Worm (Caenorhabditis elegans) whole organism, L2 larva: ENCODE results near the gene F02D8.9.

Experiments
- C34F6.9 ChIP-seq: fragments of 150-350 bp; optimal IDR thresholded peaks from 2 replicates; lab custom pipeline; 2014; ENCODE audit warnings: missing biosample characterization, missing genetic modification characterization
- F13H6.1 ChIP-seq: sonication (generic microtip); optimal IDR thresholded peaks from 2 replicates; lab custom pipeline; 2016; ENCODE audit warnings: missing genetic modification characterization, missing compliant biosample characterization
- R02D3.7 ChIP-seq: fragments of 150-350 bp; optimal IDR thresholded peaks from 2 replicates; lab custom pipeline; 2014; ENCODE audit warnings: missing biosample characterization, missing genetic modification characterization
- Y55F3AM.14 ChIP-seq: fragments of 200-800 bp; sonication (Bioruptor generic); optimal IDR thresholded peaks from 2 replicates; lab custom pipeline; 2018; ENCODE audit warnings: mild to moderate bottlenecking, missing genetic modification characterization, missing compliant biosample characterization
- ZK546.5 ChIP-seq: sonication (generic microtip); optimal IDR thresholded peaks from 2 replicates; lab custom pipeline; 2017; ENCODE audit warnings: missing biosample characterization, missing genetic modification characterization
- alr-1 ChIP-seq: fragments of 150-350 bp; optimal IDR thresholded peaks from 2 replicates; lab custom pipeline; 2014; ENCODE audit warnings: missing biosample characterization, missing genetic modification characterization
- ama-1 ChIP-seq: fragments of 150-350 bp; optimal IDR thresholded peaks from 2 replicates; lab custom pipeline; 2018; ENCODE audit warnings: inconsistent platforms
- blmp-1 ChIP-seq: sonication (generic microtip); optimal IDR thresholded peaks from 2 replicates; lab custom pipeline; 2017; ENCODE audit warnings: missing genetic modification characterization, mild to moderate bottlenecking, missing compliant biosample characterization, antibody characterized with exemption, moderate library complexity; ENCODE audit not compliant: insufficient read depth
- ceh-16 ChIP-seq: fragments of 150-350 bp; optimal IDR thresholded peaks from 2 replicates; lab custom pipeline; 2014; ENCODE audit warnings: missing biosample characterization, missing genetic modification characterization
- ceh-82 ChIP-seq: fragments of 150-350 bp; optimal IDR thresholded peaks from 2 replicates; lab custom pipeline; 2014; ENCODE audit warnings: missing biosample characterization, missing genetic modification characterization
- dmd-4 ChIP-seq: sonication (generic microtip); optimal IDR thresholded peaks from 2 replicates; lab custom pipeline; 2017; ENCODE audit warnings: missing biosample characterization, missing genetic modification characterization
- egl-27 ChIP-seq: sonication (generic microtip); optimal IDR thresholded peaks from 3 replicates; lab custom pipeline; 2017; ENCODE audit warnings: missing biosample characterization, missing genetic modification reagents, missing genetic modification characterization
- fos-1 ChIP-seq: fragments of 150-350 bp; optimal IDR thresholded peaks from 2 replicates; lab custom pipeline; 2014; ENCODE audit warnings: missing biosample characterization, missing genetic modification characterization
- gmeb-1 ChIP-seq: fragments of 150-350 bp; optimal IDR thresholded peaks from 2 replicates; lab custom pipeline; 2014; ENCODE audit warnings: missing biosample characterization, missing genetic modification characterization
- lin-11 ChIP-seq: fragments of 150-350 bp; sonication (generic microtip); optimal IDR thresholded peaks from 2 replicates; lab custom pipeline; 2014; ENCODE audit warnings: missing biosample characterization, missing genetic modification characterization, inconsistent platforms, mixed read lengths
- lin-13 ChIP-seq: fragments of 150-350 bp; optimal IDR thresholded peaks from 2 replicates; lab custom pipeline; 2014; ENCODE audit warnings: missing biosample characterization, missing genetic modification reagents, missing genetic modification characterization
- lin-39 ChIP-seq: fragments of 150-350 bp; optimal IDR thresholded peaks from 2 replicates; lab custom pipeline; 2014; ENCODE audit warnings: missing biosample characterization, missing genetic modification reagents, missing genetic modification characterization
- lsy-2 ChIP-seq, 2 experiments: fragments of 150-350 bp in 1 of 2; sonication (generic microtip) in 1 of 2; optimal IDR thresholded peaks; 2 replicates each; lab custom pipeline; 2014 to 2017; ENCODE audit warnings: missing biosample characterization in 2 of 2, missing genetic modification characterization in 2 of 2
- mab-5 ChIP-seq: fragments of 150-350 bp; optimal IDR thresholded peaks from 2 replicates; lab custom pipeline; 2014; ENCODE audit warnings: missing biosample characterization, missing genetic modification characterization
- mdl-1 ChIP-seq, 2 experiments: fragments of 150-350 bp in 1 of 2; sonication (generic microtip) in 1 of 2; optimal IDR thresholded peaks; 2 replicates each; lab custom pipeline; 2017; ENCODE audit warnings: missing biosample characterization in 2 of 2, missing genetic modification characterization in 2 of 2
- nhr-10 ChIP-seq: sonication (generic microtip); optimal IDR thresholded peaks from 2 replicates; lab custom pipeline; 2017; ENCODE audit warnings: missing biosample characterization, missing genetic modification characterization
- nhr-11 ChIP-seq: fragments of 150-350 bp; optimal IDR thresholded peaks from 2 replicates; lab custom pipeline; 2014; ENCODE audit warnings: missing biosample characterization, missing genetic modification characterization
- nhr-12 ChIP-seq: fragments of 150-350 bp; optimal IDR thresholded peaks from 2 replicates; lab custom pipeline; 2014; ENCODE audit warnings: missing biosample characterization, missing genetic modification characterization
- nhr-129 ChIP-seq: fragments of 150-350 bp; optimal IDR thresholded peaks from 2 replicates; lab custom pipeline; 2014; ENCODE audit warnings: missing biosample characterization, missing genetic modification characterization
- nhr-23 ChIP-seq: fragments of 150-350 bp; optimal IDR thresholded peaks from 2 replicates; lab custom pipeline; 2014; ENCODE audit warnings: missing biosample characterization, missing genetic modification reagents, missing genetic modification characterization
- nhr-77 ChIP-seq: fragments of 150-350 bp; optimal IDR thresholded peaks from 2 replicates; lab custom pipeline; 2014; ENCODE audit warnings: missing biosample characterization, missing genetic modification characterization
- sem-4 ChIP-seq: fragments of 150-350 bp; optimal IDR thresholded peaks from 2 replicates; lab custom pipeline; 2014; ENCODE audit warnings: missing biosample characterization, missing genetic modification reagents, missing genetic modification characterization
- skn-1 ChIP-seq: sonication (generic microtip); optimal IDR thresholded peaks from 2 replicates; lab custom pipeline; 2017; ENCODE audit warnings: missing biosample characterization, missing genetic modification characterization
- sma-9 ChIP-seq, 2 experiments: fragments of 150-350 bp in 1 of 2; sonication (generic microtip) in 1 of 2; optimal IDR thresholded peaks; 2 replicates each; lab custom pipeline; 2014 to 2016; ENCODE audit warnings: missing genetic modification characterization in 2 of 2, mild to moderate bottlenecking in 1 of 2, missing biosample characterization in 1 of 2, missing compliant biosample characterization in 1 of 2, missing genetic modification reagents in 1 of 2, moderate library complexity in 1 of 2
- snpc-4 ChIP-seq: fragments of 150-350 bp; optimal IDR thresholded peaks from 2 replicates; lab custom pipeline; 2014; ENCODE audit warnings: missing biosample characterization, missing genetic modification characterization
- unc-39 ChIP-seq: fragments of 150-350 bp; optimal IDR thresholded peaks from 2 replicates; lab custom pipeline; 2014; ENCODE audit warnings: missing biosample characterization, missing genetic modification characterization
- ztf-1 ChIP-seq: fragments of 200-800 bp; sonication (Bioruptor generic); conservative IDR thresholded peaks from 2 replicates; pipeline ENCODE4 v1.3.6; 2022; ENCODE audit warnings: missing genetic modification characterization, missing compliant biosample characterization
- ztf-11 ChIP-seq: sonication (generic microtip); optimal IDR thresholded peaks from 2 replicates; lab custom pipeline; 2017; ENCODE audit warnings: missing biosample characterization, missing genetic modification characterization
- ztf-4 ChIP-seq: fragments of 150-350 bp; optimal IDR thresholded peaks from 2 replicates; lab custom pipeline; 2014; ENCODE audit warnings: missing biosample characterization, missing genetic modification characterization

Gene F02D8.9

DNA sequence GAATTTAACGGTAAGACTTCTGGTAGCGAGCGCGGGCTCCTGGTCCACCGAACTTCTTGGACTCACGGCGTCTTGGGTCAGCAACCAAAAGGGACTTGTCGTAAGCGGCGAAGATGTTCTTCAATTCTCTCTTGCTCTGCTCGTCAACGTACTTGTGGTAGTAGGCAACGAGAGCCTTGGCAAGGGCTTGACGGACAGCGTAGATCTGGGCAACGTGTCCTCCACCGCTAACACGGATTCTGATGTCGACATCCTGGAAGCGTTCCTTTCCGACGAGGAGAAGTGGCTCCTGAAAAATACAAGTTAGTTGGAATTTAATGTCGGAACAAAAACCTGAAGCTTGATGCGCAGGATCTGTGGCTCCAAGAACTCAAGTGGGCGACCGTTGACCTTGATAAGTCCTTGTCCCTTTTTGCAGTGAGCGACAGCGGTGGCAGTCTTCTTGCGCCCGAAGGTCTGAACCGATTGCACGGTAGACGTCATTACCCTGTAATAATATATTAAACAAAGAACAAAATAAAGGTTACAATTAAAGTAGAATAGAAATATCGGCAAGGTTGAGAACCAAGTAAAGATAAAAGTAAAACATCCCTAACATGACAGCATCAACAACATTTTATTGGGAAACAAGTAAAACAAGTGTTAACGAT, 44.6 kb upstream of the F02D8.9 start, which contains the start of gene rps-16:
Gene rps-16, minus strand, starts transcription at position 487 of the 650 bp plus-strand sequence.
- TF ChIP-seq ceh-82, result no peak
- TF ChIP-seq nhr-23 (tag; lab: Kevin White, UChicago), result no peak
- TF ChIP-seq ceh-16 (tag; lab: Kevin White, UChicago), result no peak
- no peak for TF ChIP-seq lin-11 (tag; lab: Kevin White, UChicago)
- no peak for TF ChIP-seq nhr-10
- no peak for TF ChIP-seq nhr-11 (tag; lab: Kevin White, UChicago)
- no peak for TF ChIP-seq lin-39 (tag; lab: Kevin White, UChicago)
- no peak for TF ChIP-seq nhr-77 (tag; lab: Kevin White, UChicago)
- TF ChIP-seq Y55F3AM.14 (GFP tag; lab: Kevin White, UChicago), result no peak
- no peak for TF ChIP-seq sem-4 (tag; lab: Kevin White, UChicago)
- TF ChIP-seq dmd-4, result no peak
- no peak for TF ChIP-seq ZK546.5 (tag; lab: Kevin White, UChicago)

ce11 chrV:14999485-15000023, 44.0 kb upstream of the F02D8.9 start, which contains the start of gene T01C3.11:
TSS of gene T01C3.11 (plus strand) at chrV:14999535.
- TF ChIP-seq ceh-82 (no peak), sem-4 (tag; lab: Kevin White, UChicago) (no peak), alr-1 (no peak), lin-13 (GFP tag; lab: Kevin White, UChicago) (no peak), ztf-4 (tag; lab: Kevin White, UChicago) (no peak), mdl-1 (tag; optimal IDR thresholded peaks at IDR 0.05; lab: Kevin White, UChicago) (no peak), ama-1 (lab: Kevin White, UChicago) (no peak), nhr-11 (tag; lab: Kevin White, UChicago) (no peak), unc-39 (tag; lab: Kevin White, UChicago) (no peak), ztf-11 (tag; lab: Kevin White, UChicago) (no peak), lin-11 (tag; lab: Kevin White, UChicago) (no peak), lsy-2 (tag; optimal IDR thresholded peaks at IDR 0.05; lab: Kevin White, UChicago) (no peak), fos-1 (tag; lab: Kevin White, UChicago) (no peak), nhr-12 (tag; lab: Kevin White, UChicago) (no peak), skn-1 (tag; lab: Kevin White, UChicago) (no peak), ZK546.5 (tag; lab: Kevin White, UChicago) (no peak)

ce11 chrV:14996236-14996635, 40.7 kb upstream of the F02D8.9 start, which contains the start of gene irld-14:
TSS of gene irld-14 (plus strand) at chrV:14996536.
- no peak for TF ChIP-seq ztf-4 (tag; lab: Kevin White, UChicago)
- TF ChIP-seq C34F6.9 (tag; lab: Kevin White, UChicago), result no peak
- no peak for TF ChIP-seq ceh-82
- TF ChIP-seq R02D3.7 (tag; lab: Kevin White, UChicago), result no peak
- TF ChIP-seq nhr-10, result no peak
- no peak for TF ChIP-seq snpc-4 (tag; lab: Kevin White, UChicago)
- no peak for TF ChIP-seq egl-27 (tag; lab: Kevin White, UChicago)
- TF ChIP-seq mab-5 (tag; lab: Kevin White, UChicago), result no peak
- no peak for TF ChIP-seq alr-1
- no peak for TF ChIP-seq ztf-1 (GFP tag; lab: Robert Waterston, UW)
- TF ChIP-seq nhr-129, result no peak
- TF ChIP-seq ztf-11 (tag; lab: Kevin White, UChicago), result no peak

DNA sequence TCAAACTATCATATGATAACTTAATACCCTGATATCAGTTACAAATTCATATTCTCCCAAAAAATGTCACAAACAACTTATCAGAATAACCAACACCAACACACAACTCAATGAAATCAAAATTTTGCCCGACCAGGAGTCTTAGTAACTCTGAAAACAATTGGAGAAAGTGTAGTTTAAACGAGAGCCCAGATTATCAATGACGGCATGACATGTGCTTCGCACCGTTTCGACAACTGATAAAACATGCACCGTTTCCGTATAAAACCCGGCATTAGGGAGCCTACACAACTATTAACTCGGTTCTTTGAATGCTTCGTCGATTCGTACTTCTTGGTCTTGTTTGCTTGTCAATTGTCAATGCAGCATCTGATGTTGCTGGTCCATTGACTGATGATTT, 38.0 kb upstream of the F02D8.9 start, which contains the start of gene fil-1:
Gene fil-1, plus strand, starts transcription at position 219 of the 400 bp plus-strand sequence.
- TF ChIP-seq nhr-12 (tag; lab: Kevin White, UChicago) (no peak), sma-9 (GFP tag; optimal IDR thresholded peaks at IDR 0.05; lab: Kevin White, UChicago) (peak; percentile 60), sma-9 (tag; optimal IDR thresholded peaks at IDR 0.05; lab: Kevin White, UChicago) (no peak), fos-1 (tag; lab: Kevin White, UChicago) (peak; percentile 40)
- TF ChIP-seq, all 48 proteins: peak for 2

- TF ChIP-seq F13H6.1 (tag; lab: Kevin White, UChicago), result no peak
- no peak for TF ChIP-seq blmp-1
- TF ChIP-seq gmeb-1, result no peak
- no peak for TF ChIP-seq egl-27 (tag; lab: Kevin White, UChicago)
- no peak for TF ChIP-seq alr-1
- no peak for TF ChIP-seq lin-13 (GFP tag; lab: Kevin White, UChicago)
- TF ChIP-seq ama-1 (lab: Kevin White, UChicago), result no peak
These were observed 37.1 kb upstream of the F02D8.9 start, which contains the start of gene T01C3.3 for ce11 chrV:14992627-14993117. TSS of gene T01C3.3 (minus strand) at chrV:14992677.
